Worm (Caenorhabditis elegans) whole organism, young adult: ENCODE results near the gene vnut-1.

Source experiments
- F57C9.4 ChIP-seq: sonication (generic microtip); optimal IDR thresholded peaks from 2 replicates; lab custom pipeline; 2017; ENCODE audit warnings: mild to moderate bottlenecking, missing genetic modification characterization, missing compliant biosample characterization
- K12H6.12 ChIP-seq: fragments of 200-800 bp; sonication (Bioruptor generic); optimal IDR thresholded peaks from 2 replicates; lab custom pipeline; 2018; ENCODE audit warnings: mild to moderate bottlenecking, missing genetic modification characterization, missing compliant biosample characterization
- Y79H2A.3 ChIP-seq: fragments of 200-800 bp; sonication (Bioruptor generic); conservative IDR thresholded peaks from 2 replicates; pipeline ENCODE4 v1.3.6; 2022; ENCODE audit warnings: missing genetic modification reagents, missing genetic modification characterization, missing compliant biosample characterization
- ama-1 ChIP-seq, 3 experiments: fragments of 150-350 bp in 1 of 3; sonication (generic microtip) in 2 of 3; optimal IDR thresholded peaks; 2 replicates each; lab custom pipeline; 2014 to 2018; ENCODE audit warnings: missing biosample characterization in 2 of 3, missing genetic modification characterization in 2 of 3, missing genetic modification reagents in 2 of 3
- bed-1 ChIP-seq: fragments of 200-800 bp; sonication (Bioruptor generic); IDR thresholded peaks from 2 replicates; pipeline ENCODE4 v1.3.6; 2022; ENCODE audit warnings: missing genetic modification reagents, missing genetic modification characterization, missing compliant biosample characterization
- dpl-1 ChIP-seq: fragments of 150-350 bp; optimal IDR thresholded peaks from 2 replicates; lab custom pipeline; 2014; ENCODE audit warnings: missing biosample characterization, missing genetic modification reagents, missing genetic modification characterization
- hlh-12 ChIP-seq: sonication (generic microtip); optimal IDR thresholded peaks from 2 replicates; lab custom pipeline; 2016; ENCODE audit warnings: missing genetic modification characterization, missing compliant biosample characterization
- lin-54 ChIP-seq: fragments of 200-800 bp; sonication (Bioruptor generic); optimal IDR thresholded peaks from 2 replicates; lab custom pipeline; 2018; ENCODE audit warnings: mild to moderate bottlenecking, missing genetic modification characterization, missing compliant biosample characterization
- snpc-4 ChIP-seq, 5 experiments: fragments of 150-350 bp in 1 of 5; sonication (generic microtip) in 4 of 5; optimal IDR thresholded peaks; 2 replicates each; lab custom pipeline; 2014 to 2018; ENCODE audit warnings: missing genetic modification characterization in 5 of 5, missing biosample characterization in 3 of 5, antibody characterized with exemption in 2 of 5, mild to moderate bottlenecking in 2 of 5, missing compliant biosample characterization in 2 of 5, missing genotype in 2 of 5, moderate library complexity in 2 of 5, missing genetic modification reagents in 1 of 5
- unc-130 ChIP-seq: sonication (generic microtip); optimal IDR thresholded peaks from 2 replicates; lab custom pipeline; 2016; ENCODE audit warnings: missing genetic modification reagents, missing genetic modification characterization, missing compliant biosample characterization
- unc-62 ChIP-seq: fragments of 150-350 bp; optimal IDR thresholded peaks from 2 replicates; lab custom pipeline; 2014; ENCODE audit warnings: missing biosample characterization, missing genetic modification reagents, missing genetic modification characterization
- ztf-18 ChIP-seq: sonication (generic microtip); optimal IDR thresholded peaks from 2 replicates; lab custom pipeline; 2016; ENCODE audit warnings: missing genotype, mild to moderate bottlenecking, missing genetic modification characterization, missing compliant biosample characterization
- ztf-3 ChIP-seq: fragments of 200-800 bp; sonication (Bioruptor generic); optimal IDR thresholded peaks from 2 replicates; lab custom pipeline; 2018; ENCODE audit warnings: mild to moderate bottlenecking, missing genetic modification characterization, missing compliant biosample characterization

DNA sequence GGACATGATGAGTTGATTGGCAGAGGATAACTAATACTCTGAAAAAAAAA, 4.6 kb downstream of the vnut-1 start, which contains the start of gene cysl-2:
- no peak for TF ChIP-seq bed-1
- no peak for TF ChIP-seq Y79H2A.3
- no peak for TF ChIP-seq hlh-12
- TF ChIP-seq unc-130 (GFP tag; lab: Kevin White, UChicago): no peak
- TF ChIP-seq snpc-4 (GFP tag; optimal IDR thresholded peaks at IDR 0.05; lab: Kevin White, UChicago): no peak
- no peak for TF ChIP-seq snpc-4 (tag; optimal IDR thresholded peaks at IDR 0.05; lab: Kevin White, UChicago)
- TF ChIP-seq F57C9.4 (tag; lab: Kevin White, UChicago): no peak
- TF ChIP-seq lin-54 (GFP tag; lab: Kevin White, UChicago): no peak
- TF ChIP-seq ztf-3 (GFP tag; lab: Kevin White, UChicago): no peak
- TF ChIP-seq ztf-18: no peak
- TF ChIP-seq unc-62 (GFP tag; lab: Kevin White, UChicago): no peak
- TF ChIP-seq dpl-1 (GFP tag; lab: Kevin White, UChicago): no peak
- TF ChIP-seq ama-1 (optimal IDR thresholded peaks at IDR 0.05; lab: Kevin White, UChicago): no peak
- TF ChIP-seq ama-1 (GFP tag; optimal IDR thresholded peaks at IDR 0.05; lab: Kevin White, UChicago): no peak
- TF ChIP-seq K12H6.12 (tag; lab: Kevin White, UChicago): no peak
